Worm (Caenorhabditis elegans): Measurements from ENCODE around the gene C11G10.1.

Gene C11G10.1

DNA sequence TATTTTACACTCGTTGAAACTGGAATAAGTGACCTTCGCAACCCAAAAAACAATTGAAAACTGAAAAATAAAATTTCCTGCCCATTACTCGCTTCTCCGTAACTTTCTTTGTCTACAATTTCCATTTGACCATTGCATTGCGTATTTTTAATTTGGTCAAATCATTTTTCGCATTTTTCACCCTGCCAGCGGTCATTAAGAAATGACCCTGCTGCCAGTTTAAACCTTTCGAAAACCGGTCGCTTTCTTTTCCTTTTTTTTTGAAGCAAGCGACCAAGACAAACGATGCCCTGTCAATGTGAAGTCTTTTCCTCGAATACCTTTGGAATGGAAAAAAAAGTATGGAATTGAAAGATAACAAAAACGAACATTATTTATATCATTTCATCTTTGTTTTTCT lies 2.4 kb upstream of the C11G10.1 start:
- TF ChIP-seq ceh-8 (GFP tag; optimal IDR thresholded peaks at IDR 0.05) = no peak
- TF ChIP-seq hlh-17 (GFP tag; optimal IDR thresholded peaks at IDR 0.05; ENCODE audit: borderline replicate concordance) = no peak
- TF ChIP-seq nhr-84 (tag; optimal IDR thresholded peaks at IDR 0.05) = no peak
- no peak for TF ChIP-seq unc-62 (GFP tag; optimal IDR thresholded peaks at IDR 0.05)
- no peak for TF ChIP-seq isw-1 (GFP tag; IDR thresholded peaks at IDR 0.05)
- no peak for TF ChIP-seq ets-5 (GFP tag; IDR thresholded peaks at IDR 0.05)
- TF ChIP-seq tbx-2 (tag; optimal IDR thresholded peaks at IDR 0.05) = no peak
- no peak for TF ChIP-seq C04F5.9 (tag; optimal IDR thresholded peaks at IDR 0.05)
- TF ChIP-seq lin-14 (GFP tag; optimal IDR thresholded peaks at IDR 0.05) = peak; percentile 31
- TF ChIP-seq lsy-2 (tag; optimal IDR thresholded peaks at IDR 0.05) = peak in 1 of 2 experiments; percentile 13
- TF ChIP-seq grh-1 (GFP tag; IDR thresholded peaks at IDR 0.05) = 0 out of 2 replicates have a peak, but pooled peaks have one; percentile 14
- no peak for TF ChIP-seq hpl-2 (GFP tag; optimal IDR thresholded peaks at IDR 0.05)
- no peak for TF ChIP-seq lin-35 (GFP tag; optimal IDR thresholded peaks at IDR 0.05)
- no peak for TF ChIP-seq rnt-1 (tag; optimal IDR thresholded peaks at IDR 0.05)
- no peak for TF ChIP-seq unc-86 (tag; optimal IDR thresholded peaks at IDR 0.05)
- no peak for TF ChIP-seq ztf-11 (tag; optimal IDR thresholded peaks at IDR 0.05)
- TF ChIP-seq snu-23 (GFP tag; optimal IDR thresholded peaks at IDR 0.05) = no peak
- no peak for TF ChIP-seq nhr-20 (tag; optimal IDR thresholded peaks at IDR 0.05)
- no peak for TF ChIP-seq pax-3 (tag; optimal IDR thresholded peaks at IDR 0.05)
- no peak for TF ChIP-seq fkh-8 (tag; optimal IDR thresholded peaks at IDR 0.05)
- no peak for TF ChIP-seq sox-4 (tag; optimal IDR thresholded peaks at IDR 0.05)
- no peak for TF ChIP-seq jun-1 (tag; optimal IDR thresholded peaks at IDR 0.05)
- TF ChIP-seq mep-1 (tag; optimal IDR thresholded peaks at IDR 0.05) = no peak
- no peak for TF ChIP-seq xbp-1 (tag; optimal IDR thresholded peaks at IDR 0.05)
- no peak for TF ChIP-seq dsc-1 (tag; optimal IDR thresholded peaks at IDR 0.05)
- peak; percentile 68 for TF ChIP-seq blmp-1 (tag; optimal IDR thresholded peaks at IDR 0.05)
- TF ChIP-seq lir-3 (tag; optimal IDR thresholded peaks at IDR 0.05; ENCODE audit: poor library complexity) = no peak
- TF ChIP-seq nhr-11 (tag; optimal IDR thresholded peaks at IDR 0.05) = no peak
- no peak for TF ChIP-seq ces-1 (GFP tag; optimal IDR thresholded peaks at IDR 0.05)
- TF ChIP-seq unc-98 (GFP tag; IDR thresholded peaks at IDR 0.05) = no peak
- TF ChIP-seq dpl-1 (GFP tag; optimal IDR thresholded peaks at IDR 0.05) = no peak
- TF ChIP-seq vab-15 (tag; optimal IDR thresholded peaks at IDR 0.05) = no peak

DNA sequence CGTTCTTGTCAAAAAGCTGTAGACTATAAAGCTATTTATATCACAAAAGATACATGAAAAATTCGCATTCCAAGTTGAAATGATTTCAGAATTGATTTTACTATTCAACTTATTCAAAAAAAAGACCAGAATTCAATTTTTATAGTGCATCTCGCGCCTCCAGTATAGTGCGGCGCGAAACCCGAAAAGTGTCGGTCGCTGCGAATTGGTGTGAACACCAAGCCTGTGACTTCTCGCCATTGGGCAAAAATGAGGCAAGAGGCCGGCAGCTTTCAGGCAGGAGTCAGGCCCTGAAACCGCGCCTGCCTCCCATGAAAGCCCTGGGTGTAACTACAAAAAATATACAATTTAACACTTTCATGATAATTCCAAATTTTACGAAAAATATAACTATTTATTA lies 813 bp upstream of the C11G10.1 start:
- TF ChIP-seq zag-1 (tag; optimal IDR thresholded peaks at IDR 0.05) = no peak
- no peak for TF ChIP-seq ces-1 (GFP tag; optimal IDR thresholded peaks at IDR 0.05)
- no peak for TF ChIP-seq tlp-1 (tag; optimal IDR thresholded peaks at IDR 0.05)
- peak; percentile 88 for TF ChIP-seq snpc-4 (tag; optimal IDR thresholded peaks at IDR 0.05)

DNA sequence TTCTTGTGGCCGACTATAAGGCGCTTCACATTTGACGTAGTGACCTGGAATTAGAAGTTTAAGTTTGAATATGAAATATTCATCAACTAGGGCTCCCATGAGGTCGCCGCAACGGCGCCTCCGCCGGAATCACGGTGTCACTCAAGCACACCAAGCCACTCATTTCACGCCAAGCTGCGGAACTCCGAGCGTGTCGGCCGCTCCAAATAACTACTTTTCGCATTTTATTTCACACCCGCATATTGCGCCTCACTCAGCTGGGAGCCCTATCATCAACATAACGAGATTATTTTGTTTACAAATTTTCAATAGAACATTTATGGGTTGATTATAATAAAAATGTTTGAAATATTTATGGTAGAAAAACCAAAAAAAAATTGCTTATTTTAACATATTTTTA lies 695 bp downstream of the C11G10.1 start:
- TF ChIP-seq nhr-85 (tag) (peak; percentile 41), nhr-47 (tag; optimal IDR thresholded peaks at IDR 0.05) (no peak), F16B12.6 (tag; optimal IDR thresholded peaks at IDR 0.05) (no peak), xbp-1 (tag; optimal IDR thresholded peaks at IDR 0.05) (no peak), mdl-1 (tag; optimal IDR thresholded peaks at IDR 0.05) (no peak), mep-1 (tag; optimal IDR thresholded peaks at IDR 0.05) (no peak), swsn-7 (tag; optimal IDR thresholded peaks at IDR 0.05) (no peak), snpc-4 (tag; optimal IDR thresholded peaks at IDR 0.05) (peak; percentile 12), jun-1 (tag; optimal IDR thresholded peaks at IDR 0.05) (no peak), unc-130 (tag; optimal IDR thresholded peaks at IDR 0.05) (no peak), sox-4 (tag; optimal IDR thresholded peaks at IDR 0.05) (no peak), hlh-17 (GFP tag; optimal IDR thresholded peaks at IDR 0.05; ENCODE audit: borderline replicate concordance) (no peak)
